Fruit fly (Drosophila melanogaster) whole organism, wandering third instar larva: ENCODE results near the gene tho2.
A peak's percentile ranks its signal among the peaks of the same experiment; 100 is the strongest.

Experiments
- Abd-B ChIP-seq: fragments of >200 bp; optimal IDR thresholded peaks from 2 replicates; lab custom pipeline; 2017; ENCODE audit warnings: missing biosample characterization, missing genetic modification characterization
- CG32264 ChIP-seq: fragments of 200-800 bp; sonication (Bioruptor generic); optimal IDR thresholded peaks from 2 replicates; lab custom pipeline; 2016; ENCODE audit warnings: missing biosample characterization, missing genetic modification characterization
- CG9705 ChIP-seq: fragments of 200-800 bp; sonication (Bioruptor generic); optimal IDR thresholded peaks from 2 replicates; lab custom pipeline; 2018; ENCODE audit warnings: missing biosample characterization, mild to moderate bottlenecking, missing genetic modification characterization
- CrebA ChIP-seq: fragments of 200-800 bp; sonication (Bioruptor generic); optimal IDR thresholded peaks from 2 replicates; lab custom pipeline; 2016; ENCODE audit warnings: missing biosample characterization, mild to moderate bottlenecking, missing genetic modification characterization, borderline replicate concordance
- Dfd ChIP-seq: fragments of >200 bp; optimal IDR thresholded peaks from 2 replicates; lab custom pipeline; 2017; ENCODE audit warnings: missing biosample characterization, missing genetic modification characterization
- Dif ChIP-seq: fragments of 200-275, 200-300 bp; sonication (Bioruptor generic); optimal IDR thresholded peaks from 2 replicates; lab custom pipeline; 2018; ENCODE audit warnings: missing biosample characterization, missing genetic modification characterization; ENCODE audit not compliant: partially characterized antibody
- GATAd ChIP-seq: sonication (Bioruptor generic); optimal IDR thresholded peaks from 2 replicates; lab custom pipeline; 2016; ENCODE audit warnings: missing biosample characterization, missing genetic modification characterization
- HLH106 ChIP-seq: fragments of 200-800 bp; optimal IDR thresholded peaks from 3 replicates; lab custom pipeline; 2019; ENCODE audit warnings: missing biosample characterization, mild to moderate bottlenecking, missing genetic modification characterization, moderate library complexity
- Hnf4 ChIP-seq: fragments of 200-800 bp; sonication (Bioruptor generic); optimal IDR thresholded peaks from 2 replicates; lab custom pipeline; 2016; ENCODE audit warnings: missing biosample characterization, mild to moderate bottlenecking, missing genetic modification characterization
- Hr78 ChIP-seq: fragments of >200 bp; optimal IDR thresholded peaks from 2 replicates; lab custom pipeline; 2017; ENCODE audit warnings: missing biosample characterization, missing genetic modification characterization
- Hr83 ChIP-seq: fragments of 200-300 bp; sonication (Bioruptor generic); optimal IDR thresholded peaks from 2 replicates; lab custom pipeline; 2016; ENCODE audit warnings: missing biosample characterization, mild to moderate bottlenecking, missing genetic modification characterization, moderate library complexity; ENCODE audit not compliant: poor library complexity, severe bottlenecking
- Jra ChIP-seq: sonication (Bioruptor generic); optimal IDR thresholded peaks from 2 replicates; lab custom pipeline; 2016; ENCODE audit warnings: missing biosample characterization, missing genetic modification characterization
- Mio ChIP-seq: sonication (Bioruptor generic); optimal IDR thresholded peaks from 2 replicates; lab custom pipeline; 2016; ENCODE audit warnings: missing biosample characterization, missing genetic modification characterization
- Myc ChIP-seq: fragments of >200 bp; optimal IDR thresholded peaks from 2 replicates; lab custom pipeline; 2017
- N ChIP-seq: fragments of >200 bp; optimal IDR thresholded peaks from 2 replicates; lab custom pipeline; 2018; ENCODE audit warnings: missing biosample characterization, missing external identifiers, missing genetic modification characterization
- OdsH ChIP-seq: fragments of 200-800 bp; sonication (Bioruptor generic); optimal IDR thresholded peaks from 2 replicates; lab custom pipeline; 2016; ENCODE audit warnings: missing biosample characterization, mild to moderate bottlenecking, missing genetic modification characterization
- Rel ChIP-seq, 2 experiments: fragments of 200-800 bp; sonication (Bioruptor generic) in 1 of 2; optimal IDR thresholded peaks; 2 replicates in 1 of 2; 3 replicates in 1 of 2; lab custom pipeline; 2016 to 2019; ENCODE audit warnings: mild to moderate bottlenecking in 2 of 2, missing biosample characterization in 2 of 2, missing genetic modification characterization in 2 of 2, moderate library complexity in 1 of 2
- Sp1 ChIP-seq: fragments of 200-800 bp; sonication (Bioruptor generic); optimal IDR thresholded peaks from 3 replicates; lab custom pipeline; 2019; ENCODE audit warnings: missing biosample characterization, mild to moderate bottlenecking, missing genetic modification characterization, moderate library complexity
- Vsx2 ChIP-seq: fragments of 200-300, 225-300 bp; sonication (Bioruptor generic); optimal IDR thresholded peaks from 2 replicates; lab custom pipeline; 2018; ENCODE audit warnings: missing biosample characterization, missing genetic modification characterization; ENCODE audit not compliant: partially characterized antibody
- br ChIP-seq: fragments of 200-800 bp; sonication (Bioruptor generic); optimal IDR thresholded peaks from 2 replicates; lab custom pipeline; 2016; ENCODE audit warnings: missing biosample characterization, missing genetic modification characterization
- brk ChIP-seq: fragments of 200-800 bp; sonication (Bioruptor generic); optimal IDR thresholded peaks from 2 replicates; lab custom pipeline; 2016; ENCODE audit warnings: missing biosample characterization, mild to moderate bottlenecking, missing genetic modification characterization
- dl ChIP-seq, 2 experiments: fragments of 175-275, 200-275 bp in 1 of 2; fragments of 200-275 bp in 1 of 2; sonication (Bioruptor generic); optimal IDR thresholded peaks; lab custom pipeline; 2018; ENCODE audit warnings: mild to moderate bottlenecking in 2 of 2, missing biosample characterization in 2 of 2, missing genetic modification characterization in 2 of 2, moderate library complexity in 2 of 2; ENCODE audit not compliant: partially characterized antibody in 2 of 2, insufficient read depth in 1 of 2
- dmrt93B ChIP-seq: fragments of 200-800 bp; sonication (Bioruptor generic); optimal IDR thresholded peaks from 2 replicates; lab custom pipeline; 2018; ENCODE audit warnings: missing biosample characterization, mild to moderate bottlenecking, missing genetic modification characterization
- dsf ChIP-seq: sonication (Bioruptor generic); optimal IDR thresholded peaks from 2 replicates; lab custom pipeline; 2016; ENCODE audit warnings: missing biosample characterization, missing genetic modification characterization, borderline replicate concordance
- ey ChIP-seq: fragments of 200-800 bp; sonication (Bioruptor generic); optimal IDR thresholded peaks from 2 replicates; lab custom pipeline; 2016; ENCODE audit warnings: missing biosample characterization, missing genetic modification characterization
- foxo ChIP-seq, 2 experiments: fragments of 200-800 bp; sonication (Bioruptor generic); optimal IDR thresholded peaks; 2 replicates in 1 of 2; 3 replicates in 1 of 2; lab custom pipeline; 2016 to 2017; ENCODE audit warnings: missing biosample characterization in 2 of 2, missing genetic modification characterization in 2 of 2
- fru ChIP-seq: fragments of 200-800 bp; sonication (Bioruptor generic); optimal IDR thresholded peaks from 3 replicates; lab custom pipeline; 2016; ENCODE audit warnings: missing biosample characterization, mild to moderate bottlenecking, missing genetic modification characterization
- h ChIP-seq: fragments of 200-800 bp; sonication (Bioruptor generic); optimal IDR thresholded peaks from 3 replicates; lab custom pipeline; 2016; ENCODE audit warnings: missing biosample characterization, mild to moderate bottlenecking, missing genetic modification characterization
- jim ChIP-seq: fragments of 175-275, 200-325 bp; sonication (Bioruptor generic); optimal IDR thresholded peaks from 2 replicates; lab custom pipeline; 2016; ENCODE audit warnings: missing biosample characterization, mild to moderate bottlenecking, missing genetic modification characterization
- lola ChIP-seq: fragments of >200 bp; optimal IDR thresholded peaks from 2 replicates; lab custom pipeline; 2017; ENCODE audit warnings: missing biosample characterization, missing genetic modification characterization
- pan ChIP-seq: fragments of >200 bp; optimal IDR thresholded peaks from 2 replicates; lab custom pipeline; 2017
- psq ChIP-seq: fragments of 200-800 bp; sonication (Bioruptor generic); optimal IDR thresholded peaks from 3 replicates; lab custom pipeline; 2017; ENCODE audit warnings: missing biosample characterization, mild to moderate bottlenecking, missing genetic modification characterization, moderate library complexity
- rgr ChIP-seq: fragments of 200-800 bp; sonication (Bioruptor generic); optimal IDR thresholded peaks from 3 replicates; lab custom pipeline; 2016; ENCODE audit warnings: missing biosample characterization, mild to moderate bottlenecking, missing genetic modification characterization
- sage ChIP-seq: fragments of 200-800 bp; sonication (Bioruptor generic); optimal IDR thresholded peaks from 2 replicates; lab custom pipeline; 2016; ENCODE audit warnings: missing biosample characterization, mild to moderate bottlenecking, missing genetic modification characterization
- sv ChIP-seq: fragments of 200-800 bp; sonication (Bioruptor generic); optimal IDR thresholded peaks from 3 replicates; lab custom pipeline; 2016; ENCODE audit warnings: missing biosample characterization, missing genetic modification characterization
- tai ChIP-seq: sonication (Bioruptor generic); optimal IDR thresholded peaks from 2 replicates; lab custom pipeline; 2016; ENCODE audit warnings: missing biosample characterization, missing genetic modification characterization
- usp ChIP-seq: fragments of >200 bp; optimal IDR thresholded peaks from 2 replicates; lab custom pipeline; 2017; ENCODE audit warnings: missing biosample characterization, missing genetic modification characterization
- woc ChIP-seq: sonication (Bioruptor generic); optimal IDR thresholded peaks from 2 replicates; lab custom pipeline; 2016; ENCODE audit warnings: missing biosample characterization, mild to moderate bottlenecking, missing genetic modification characterization

tho2 gene

dm6 chr2L:2172460-2173121 lies 27.6 kb upstream of the tho2 start:
- no peak for TF ChIP-seq fru (GFP tag; lab: Kevin White, UChicago)
- no peak for TF ChIP-seq Dif (GFP tag; lab: Kevin White, UChicago)
- no peak for TF ChIP-seq sage
- no peak for TF ChIP-seq Hnf4 (GFP tag; lab: Kevin White, UChicago)
- no peak for TF ChIP-seq OdsH (GFP tag; lab: Kevin White, UChicago)
- no peak for TF ChIP-seq sv (GFP tag; lab: Kevin White, UChicago)
- no peak for TF ChIP-seq Hr83 (GFP tag; lab: Kevin White, UChicago)
- TF ChIP-seq, all 38 proteins: peak for 0

- TF ChIP-seq rgr (GFP tag; lab: Kevin White, UChicago) (no peak), usp (no peak), lola (no peak), Hr83 (GFP tag; lab: Kevin White, UChicago) (no peak), Mio (GFP tag; lab: Kevin White, UChicago) (no peak), h (peak; percentile 54), Rel (GFP tag; optimal IDR thresholded peaks at IDR 0.05; lab: Kevin White, UChicago) (no peak), Rel (tag; optimal IDR thresholded peaks at IDR 0.05; lab: Kevin White, UChicago) (peak; percentile 76), HLH106 (peak; percentile 25), GATAd (no peak), OdsH (GFP tag; lab: Kevin White, UChicago) (peak; percentile 31), dsf (GFP tag; lab: Kevin White, UChicago) (no peak), brk (peak; percentile 68), Dfd (GFP tag; lab: Kevin White, UChicago) (no peak), CrebA (GFP tag; lab: Kevin White, UChicago) (peak; percentile 60), CG9705 (GFP tag; lab: Kevin White, UChicago) (no peak), Vsx2 (GFP tag; lab: Kevin White, UChicago) (no peak), tai (GFP tag; lab: Kevin White, UChicago) (no peak), foxo (GFP tag; optimal IDR thresholded peaks at IDR 0.05; lab: Kevin White, UChicago) (peak in 1 of 2 experiments; percentile 11), sage (no peak), dmrt93B (GFP tag; lab: Kevin White, UChicago) (no peak), N (no peak), psq (GFP tag; lab: Kevin White, UChicago) (peak; percentile 69), Myc (lab: Kevin White, UChicago) (no peak), Sp1 (GFP tag; lab: Kevin White, UChicago) (peak; percentile 52), CG32264 (GFP tag; lab: Kevin White, UChicago) (no peak), sv (GFP tag; lab: Kevin White, UChicago) (no peak), Jra (GFP tag; lab: Kevin White, UChicago) (no peak), woc (no peak), jim (GFP tag; lab: Kevin White, UChicago) (no peak), Hnf4 (GFP tag; lab: Kevin White, UChicago) (no peak), br (no peak), dl (GFP tag; optimal IDR thresholded peaks at IDR 0.05; lab: Kevin White, UChicago; ENCODE audit: insufficient read depth in 1 of 2, partially characterized antibody in 2 of 2) (no peak), Hr78 (no peak), Dif (GFP tag; lab: Kevin White, UChicago) (no peak), fru (GFP tag; lab: Kevin White, UChicago) (no peak), Abd-B (GFP tag; lab: Kevin White, UChicago) (no peak), pan (lab: Kevin White, UChicago) (no peak), ey (no peak)
Observed at dm6 chr2L:2171366-2172078, 26.5 kb upstream of the tho2 start.
